Fruit fly (Drosophila melanogaster): ENCODE results near the gene Gug.

Gene Gug

dm6 chr3L:8441745-8442575 is 7.8 kb upstream of the Gug start, which contains the start of gene Unr (continued):
- TF ChIP-seq CG4707 (GFP tag; optimal IDR thresholded peaks at IDR 0.05) (peak; percentile 68), ftz-f1 (GFP tag; optimal IDR thresholded peaks at IDR 0.05) (peak; percentile 48), NFAT (GFP tag; IDR thresholded peaks at IDR 0.05) (peak; percentile 94; the same call in 1 of the 2 replicates), sd (tag; optimal IDR thresholded peaks at IDR 0.05) (peak; percentile 38), slou (GFP tag; optimal IDR thresholded peaks at IDR 0.05) (peak; percentile 69), CG7556 (GFP tag; optimal IDR thresholded peaks at IDR 0.05) (peak; percentile 67), Fer2 (tag; optimal IDR thresholded peaks at IDR 0.05) (peak; percentile 69), CG2712 (tag; optimal IDR thresholded peaks at IDR 0.05) (peak; percentile 82), twi (tag; optimal IDR thresholded peaks at IDR 0.05) (peak; percentile 52), CG13894 (tag; optimal IDR thresholded peaks at IDR 0.05) (no peak), Myb (GFP tag; optimal IDR thresholded peaks at IDR 0.05) (peak; percentile 71), Hmr (GFP tag; optimal IDR thresholded peaks at IDR 0.05) (peak; percentile 83), maf-S (GFP tag; optimal IDR thresholded peaks at IDR 0.05) (peak; percentile 77), CG30020 (tag; optimal IDR thresholded peaks at IDR 0.05) (peak; percentile 8), CG17359 (tag; optimal IDR thresholded peaks at IDR 0.05) (peak; percentile 78), CG18764 (GFP tag; optimal IDR thresholded peaks at IDR 0.05) (peak; percentile 34), Oli (tag; optimal IDR thresholded peaks at IDR 0.05) (peak; percentile 45), HLH3B (GFP tag; IDR thresholded peaks at IDR 0.05) (peak; percentile 65), CG12769 (tag; optimal IDR thresholded peaks at IDR 0.05) (peak; percentile 79), CG8359 (GFP tag; optimal IDR thresholded peaks at IDR 0.05; ENCODE audit: borderline replicate concordance) (peak; percentile 17), sug (tag; optimal IDR thresholded peaks at IDR 0.05) (peak; percentile 70), Kr (GFP tag; optimal IDR thresholded peaks at IDR 0.05) (no peak), pros (GFP tag; optimal IDR thresholded peaks at IDR 0.05) (no peak), Oaz (GFP tag; IDR thresholded peaks at IDR 0.05) (no peak), unpg (GFP tag; optimal IDR thresholded peaks at IDR 0.05) (peak; percentile 75), prd (optimal IDR thresholded peaks at IDR 0.05) (no peak), prd (GFP tag; IDR thresholded peaks at IDR 0.05) (peak; percentile 83), exex (tag; optimal IDR thresholded peaks at IDR 0.05) (peak; percentile 34), CG6272 (GFP tag; IDR thresholded peaks at IDR 0.05) (no peak), chinmo (GFP tag; IDR thresholded peaks at IDR 0.05; ENCODE audit: partially characterized antibody) (0 out of 4 replicates have a peak, but pooled peaks have one; percentile 60), CG4360 (GFP tag; IDR thresholded peaks at IDR 0.05) (peak; percentile 64), Atf-2 (GFP tag; optimal IDR thresholded peaks at IDR 0.05) (peak; percentile 73), Med (GFP tag) (peak; percentile 99), Bteb2 (GFP tag; optimal IDR thresholded peaks at IDR 0.05) (peak; percentile 66), CG43689 (GFP tag; IDR thresholded peaks at IDR 0.05) (no peak; the same call in 1 of the 2 replicates), E2f2 (GFP tag; IDR thresholded peaks at IDR 0.05) (peak; percentile 46; the same call in 1 of the 2 replicates), Bdp1 (GFP tag; optimal IDR thresholded peaks at IDR 0.05) (peak; percentile 60), CG14965 (GFP tag; optimal IDR thresholded peaks at IDR 0.05; ENCODE audit: borderline replicate concordance) (no peak), Blimp-1 (GFP tag; optimal IDR thresholded peaks at IDR 0.05) (peak; percentile 58), nau (GFP tag; optimal IDR thresholded peaks at IDR 0.05) (peak; percentile 47), CG14014 (GFP tag; IDR thresholded peaks at IDR 0.05) (peak; percentile 77), D19B (GFP tag; optimal IDR thresholded peaks at IDR 0.05) (peak; percentile 45), CG6175 (GFP tag; IDR thresholded peaks at IDR 0.05) (peak; percentile 78; the same call in 2 of the 3 replicates), repo (GFP tag; optimal IDR thresholded peaks at IDR 0.05) (peak; percentile 69), gem (tag; optimal IDR thresholded peaks at IDR 0.05) (peak; percentile 83), CG15073 (GFP tag; optimal IDR thresholded peaks at IDR 0.05) (peak; percentile 9), CG10209 (GFP tag; optimal IDR thresholded peaks at IDR 0.05) (peak; percentile 69), CG30403 (GFP tag; optimal IDR thresholded peaks at IDR 0.05) (peak; percentile 87)

Measured in whole organism, embryonic.